Fruit fly (Drosophila melanogaster) whole organism, prepupa: ENCODE data around the gene CG43312.

Experiments
- Blimp-1 ChIP-seq: fragments of 200-800 bp; sonication (Bioruptor generic); optimal IDR thresholded peaks from 3 replicates; lab custom pipeline; 2017; ENCODE audit warnings: missing biosample characterization, missing genetic modification characterization, mild to moderate bottlenecking, moderate library complexity, missing genetic modification reagents
- CG11762 ChIP-seq: fragments of 200-800 bp; sonication (Bioruptor generic); optimal IDR thresholded peaks from 3 replicates; lab custom pipeline; 2016; ENCODE audit warnings: missing biosample characterization, missing genetic modification characterization; ENCODE audit not compliant: insufficient read depth
- CG1621 ChIP-seq: fragments of 200-800 bp; sonication (Bioruptor generic); optimal IDR thresholded peaks from 3 replicates; lab custom pipeline; 2018; ENCODE audit warnings: missing biosample characterization, mild to moderate bottlenecking, missing genetic modification characterization
- CG16779 ChIP-seq: fragments of 200-800 bp; sonication (Bioruptor generic); optimal IDR thresholded peaks from 3 replicates; lab custom pipeline; 2017; ENCODE audit warnings: missing biosample characterization, mild to moderate bottlenecking, missing genetic modification characterization
- CG6163 ChIP-seq: fragments of 200-800 bp; sonication (Bioruptor generic); IDR thresholded peaks from 3 replicates; pipeline ENCODE4 v1.3.6; 2022; ENCODE audit warnings: missing biosample characterization, missing genetic modification characterization
- CG6854 ChIP-seq: fragments of 200-800 bp; sonication (Bioruptor generic); optimal IDR thresholded peaks from 2 replicates; lab custom pipeline; 2017; ENCODE audit warnings: missing biosample characterization, mild to moderate bottlenecking, missing genetic modification characterization
- CG8319 ChIP-seq: fragments of 200-800 bp; sonication (Bioruptor generic); optimal IDR thresholded peaks from 3 replicates; lab custom pipeline; 2016; ENCODE audit warnings: missing biosample characterization, missing genetic modification characterization
- dac ChIP-seq: fragments of 200-800 bp; sonication (Bioruptor generic); optimal IDR thresholded peaks from 2 replicates; lab custom pipeline; 2017; ENCODE audit warnings: missing biosample characterization, mild to moderate bottlenecking, missing genetic modification characterization
- pdm3 ChIP-seq: fragments of 200-800 bp; sonication (Bioruptor generic); optimal IDR thresholded peaks from 3 replicates; lab custom pipeline; 2016; ENCODE audit warnings: missing biosample characterization, missing genetic modification characterization
- vri ChIP-seq: fragments of 200-800 bp; sonication (Bioruptor generic); optimal IDR thresholded peaks from 3 replicates; lab custom pipeline; 2016; ENCODE audit warnings: missing biosample characterization, mild to moderate bottlenecking, missing genetic modification characterization

DNA sequence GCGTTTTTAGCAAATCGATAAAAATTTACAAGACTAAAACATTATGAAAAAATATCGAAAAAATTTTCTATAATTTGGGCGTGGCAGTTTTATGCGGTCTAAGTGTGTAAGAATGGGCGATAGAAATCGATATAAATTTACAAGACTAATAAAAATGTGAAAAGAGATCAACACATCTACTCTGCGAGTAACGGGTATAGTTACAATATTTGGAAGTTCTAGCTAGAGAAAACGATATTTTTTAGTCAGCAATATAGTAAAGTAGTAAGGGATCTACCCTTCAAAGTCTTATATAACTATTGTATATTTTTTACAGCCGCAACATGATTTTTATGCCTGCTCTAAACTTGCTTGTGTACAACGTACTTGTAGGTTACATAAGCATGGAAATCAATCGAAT lies 46.7 kb downstream of the CG43312 start, which contains the start of gene CG11404:
- no peak for TF ChIP-seq CG6163
- TF ChIP-seq CG8319, result no peak
- no peak for TF ChIP-seq CG16779 (tag; lab: Kevin White, UChicago)
- TF ChIP-seq CG6854 (GFP tag; lab: Kevin White, UChicago), result no peak
- TF ChIP-seq vri, result no peak
- TF ChIP-seq CG11762 (GFP tag; lab: Kevin White, UChicago), result no peak
- no peak for TF ChIP-seq pdm3 (GFP tag; lab: Kevin White, UChicago)
- no peak for TF ChIP-seq Blimp-1 (GFP tag; lab: Kevin White, UChicago)
- no peak for TF ChIP-seq CG1621 (tag; lab: Kevin White, UChicago)
- TF ChIP-seq dac, result no peak
